Worm (Caenorhabditis elegans) whole organism, dauer: ENCODE data around the gene Y97E10AR.6.

ENCODE experiments used
- unc-62 ChIP-seq: sonication (generic microtip); optimal IDR thresholded peaks from 2 replicates; lab custom pipeline; 2017; ENCODE audit warnings: missing biosample characterization, missing genetic modification reagents, missing genetic modification characterization

Gene Y97E10AR.6

DNA sequence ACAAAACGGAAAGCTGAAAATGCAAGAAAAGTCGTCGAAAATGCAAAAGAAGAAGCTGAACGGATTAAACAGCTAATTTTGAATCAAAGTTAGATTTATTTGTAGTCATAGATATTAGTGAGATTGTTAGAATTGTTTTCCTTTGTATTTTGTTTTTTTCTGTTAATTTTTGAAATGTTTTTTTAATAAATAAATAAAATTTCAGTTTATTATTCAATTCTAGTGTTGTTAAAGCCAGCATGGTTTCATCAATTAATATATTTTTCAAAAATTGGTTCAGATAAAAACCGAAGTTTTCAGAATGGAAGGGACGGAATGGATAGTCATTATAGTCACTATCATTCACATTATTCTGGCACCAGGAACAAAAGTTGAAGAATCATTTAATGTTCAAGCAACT is 21.1 kb upstream of the Y97E10AR.6 start, which contains the start of gene algn-12:
Gene algn-12 (plus strand): TSS at position 301 of the 400 bp plus-strand sequence.
- TF ChIP-seq unc-62 (GFP tag; lab: Kevin White, UChicago): no peak

DNA sequence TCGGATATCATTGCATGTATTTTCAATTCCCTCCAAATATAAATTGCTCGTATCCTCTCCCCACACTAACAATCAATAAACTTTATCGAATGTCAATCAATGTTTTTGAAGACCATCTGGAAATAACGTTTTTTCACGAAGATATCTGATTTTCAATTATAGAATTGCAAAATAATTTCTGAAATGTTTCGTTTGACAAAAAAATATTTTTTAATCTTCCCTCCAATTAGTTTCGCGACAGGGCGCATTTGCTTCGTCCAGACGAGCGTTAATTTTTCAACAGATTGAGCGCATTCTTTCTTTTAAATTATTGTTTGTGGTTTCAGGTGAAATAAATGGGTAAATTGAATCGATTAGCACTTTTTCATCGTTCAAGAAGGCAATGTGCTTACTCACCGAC is 17.4 kb upstream of the Y97E10AR.6 start, which contains the start of gene vars-1:
Gene vars-1 (plus strand): TSS at position 291 of the 400 bp plus-strand sequence.
- TF ChIP-seq unc-62 (GFP tag; lab: Kevin White, UChicago): no peak

DNA sequence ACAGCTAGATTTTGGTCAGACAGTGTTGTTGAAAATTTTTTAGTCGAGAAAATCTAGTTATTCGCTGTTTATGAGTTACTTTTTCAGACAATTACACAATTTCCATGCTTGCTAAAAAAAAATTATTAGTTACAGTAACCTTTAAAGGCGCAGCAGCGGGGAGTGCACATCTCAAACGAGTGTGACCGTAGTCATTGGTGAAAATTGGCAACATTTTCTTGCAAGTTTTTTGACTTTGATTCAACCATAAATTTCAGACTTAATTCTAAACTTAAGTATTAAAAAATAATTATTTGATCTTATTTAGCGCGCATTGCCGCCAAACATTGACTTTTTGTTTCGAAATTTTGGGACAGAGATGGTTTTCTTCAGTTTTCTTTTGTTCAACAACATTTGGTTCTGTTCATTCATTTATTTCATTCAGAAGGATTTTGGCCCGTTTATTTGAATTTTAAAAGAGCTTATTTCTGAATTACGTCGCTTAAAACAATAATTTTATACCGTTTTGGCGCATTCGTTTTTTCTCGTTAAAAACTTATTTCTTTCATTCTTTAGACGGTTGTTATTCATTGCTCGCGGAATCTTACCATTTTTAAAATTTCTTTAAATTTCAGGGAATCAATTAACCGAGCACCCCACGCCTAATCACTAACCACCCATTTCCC is 15.2 kb upstream of the Y97E10AR.6 start, which contains the start of gene oma-2:
Gene oma-2 (plus strand): TSS at position 615 of the 665 bp plus-strand sequence.
- TF ChIP-seq unc-62 (GFP tag; lab: Kevin White, UChicago): no peak

DNA sequence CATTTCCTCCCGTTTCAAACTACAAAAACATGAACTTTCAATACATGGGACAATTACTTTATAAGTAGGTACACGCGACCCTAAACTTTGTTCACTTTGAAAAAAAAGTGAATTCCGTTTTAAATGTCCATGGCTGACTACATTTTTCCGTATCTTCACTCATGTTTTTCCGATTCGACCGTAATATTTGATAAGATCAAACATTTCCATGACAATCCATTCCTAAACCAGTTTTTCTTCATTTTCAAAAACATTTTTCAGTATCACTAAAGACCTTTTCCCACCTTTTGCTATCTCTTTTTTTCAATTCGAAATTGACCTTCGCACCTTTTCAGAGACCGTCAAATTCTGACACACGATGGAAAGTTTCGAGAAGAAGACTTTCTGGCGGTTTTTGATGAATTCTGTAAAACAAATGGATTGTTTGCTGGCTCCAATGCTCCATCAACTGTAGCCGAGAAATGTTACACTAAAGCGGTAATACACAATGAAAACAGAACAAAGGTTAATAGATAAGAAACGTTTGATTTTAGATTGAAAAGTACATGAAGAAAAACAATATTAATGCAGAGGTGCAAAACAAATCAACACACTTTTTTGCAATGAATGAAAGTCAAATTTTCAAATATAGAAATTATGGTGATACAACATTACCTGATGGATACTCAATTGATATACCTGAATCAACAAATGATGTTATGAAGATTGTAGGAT is 13.8 kb upstream of the Y97E10AR.6 start:
- TF ChIP-seq unc-62 (GFP tag; lab: Kevin White, UChicago): no peak

DNA sequence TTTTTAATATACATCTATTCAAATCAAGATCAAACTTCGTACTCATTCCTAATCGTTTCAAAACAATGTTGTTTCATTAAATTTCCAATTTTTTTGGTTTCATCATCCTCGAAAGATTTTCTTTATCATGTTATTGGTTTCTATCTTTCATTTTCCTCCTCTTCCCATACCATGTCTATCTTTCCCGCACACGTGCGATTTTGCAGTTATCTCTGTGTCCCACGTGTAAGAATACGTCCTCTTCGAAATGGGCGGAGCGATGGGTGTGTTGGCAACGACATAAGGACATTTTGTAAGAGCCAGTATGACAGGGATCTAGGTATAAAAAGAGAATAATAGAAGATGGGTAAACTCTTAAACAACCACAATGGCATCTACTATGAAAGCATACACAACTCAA is 12.6 kb upstream of the Y97E10AR.6 start, which contains the start of gene F43H9.4:
Gene F43H9.4 (plus strand): TSS at position 366 of the 400 bp plus-strand sequence.
- TF ChIP-seq unc-62 (GFP tag; lab: Kevin White, UChicago): no peak

DNA sequence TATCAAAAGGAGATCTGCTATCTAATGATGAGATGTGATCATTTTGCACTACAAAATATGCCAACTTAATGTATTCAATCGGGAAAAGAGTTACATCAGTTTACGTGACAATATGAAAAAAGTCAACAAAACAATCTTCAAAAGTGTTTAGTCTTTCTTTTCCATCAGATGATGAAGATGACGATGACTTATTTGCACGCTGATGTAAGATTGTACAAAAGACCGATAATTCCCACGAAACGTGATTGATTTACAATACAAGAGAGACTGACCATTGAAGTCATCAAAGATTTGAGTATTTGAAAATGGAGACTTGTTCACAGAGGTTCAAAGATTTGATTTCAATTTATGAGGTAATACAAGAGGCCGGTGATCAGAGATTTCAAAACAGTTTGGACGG is 11.5 kb upstream of the Y97E10AR.6 start:
- no peak for TF ChIP-seq unc-62 (GFP tag; lab: Kevin White, UChicago)

DNA sequence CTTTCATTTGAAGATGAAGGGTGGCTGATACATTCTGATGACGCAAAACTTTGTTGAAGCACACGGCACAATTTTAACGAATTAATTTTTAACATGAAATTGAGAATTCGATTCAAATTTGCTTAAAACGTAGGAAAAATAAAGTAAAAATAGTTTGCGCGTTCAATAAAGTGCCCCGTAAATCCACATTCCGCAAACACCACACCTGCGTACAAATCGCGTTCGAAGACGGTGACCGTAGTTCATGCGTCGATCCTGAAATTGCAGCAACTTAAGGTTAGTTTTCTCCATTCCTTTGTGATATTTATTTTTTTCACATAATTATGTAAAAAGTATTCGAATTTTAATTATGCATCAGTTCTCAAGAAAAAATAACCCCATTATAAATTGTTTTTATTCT is 11.0 kb upstream of the Y97E10AR.6 start, which contains the start of gene F43H9.3:
Gene F43H9.3 (minus strand): TSS at position 189 of the 400 bp plus-strand sequence.
- TF ChIP-seq unc-62 (GFP tag; lab: Kevin White, UChicago): no peak

DNA sequence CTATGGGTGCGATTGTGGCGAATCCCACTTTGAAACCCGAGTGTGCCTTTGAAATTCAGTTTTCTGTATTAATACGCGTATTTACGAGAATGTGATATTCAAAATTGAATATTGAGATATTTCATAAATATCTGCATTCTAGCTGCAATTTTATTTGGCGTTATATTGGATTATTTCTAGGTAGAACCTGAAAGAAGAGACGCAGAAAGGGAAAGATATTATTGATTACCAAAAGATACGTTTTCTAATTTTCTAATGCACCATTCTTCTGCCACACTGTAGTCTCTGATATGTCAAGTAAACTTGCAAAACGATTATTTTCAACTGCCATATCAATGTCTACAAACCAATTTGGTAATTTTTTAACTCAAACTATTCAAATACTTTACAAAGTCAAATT is 8.3 kb upstream of the Y97E10AR.6 start, which contains the start of gene ech-3:
Gene ech-3 (plus strand): TSS at position 178 of the 400 bp plus-strand sequence.
- TF ChIP-seq unc-62 (GFP tag; lab: Kevin White, UChicago): no peak

DNA sequence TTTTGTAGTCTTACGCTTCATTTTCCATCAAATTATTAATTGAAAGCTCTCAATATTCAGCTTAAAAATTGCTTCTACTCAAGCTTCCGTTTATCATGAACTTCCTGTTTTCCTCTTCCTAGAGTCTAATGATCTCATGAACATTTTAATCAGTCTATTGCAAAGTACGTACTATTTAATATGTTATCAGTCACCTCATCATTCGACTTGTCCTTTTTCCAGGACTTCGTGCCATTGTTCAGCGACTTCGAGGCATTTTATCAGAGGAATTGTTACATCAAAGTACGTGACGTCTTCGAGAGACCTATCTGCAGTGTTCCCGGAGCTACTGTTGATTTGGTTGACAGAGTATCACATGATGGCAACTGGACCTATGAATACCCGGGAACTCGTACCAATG is 6.0 kb upstream of the Y97E10AR.6 start:
- no peak for TF ChIP-seq unc-62 (GFP tag; lab: Kevin White, UChicago)

DNA sequence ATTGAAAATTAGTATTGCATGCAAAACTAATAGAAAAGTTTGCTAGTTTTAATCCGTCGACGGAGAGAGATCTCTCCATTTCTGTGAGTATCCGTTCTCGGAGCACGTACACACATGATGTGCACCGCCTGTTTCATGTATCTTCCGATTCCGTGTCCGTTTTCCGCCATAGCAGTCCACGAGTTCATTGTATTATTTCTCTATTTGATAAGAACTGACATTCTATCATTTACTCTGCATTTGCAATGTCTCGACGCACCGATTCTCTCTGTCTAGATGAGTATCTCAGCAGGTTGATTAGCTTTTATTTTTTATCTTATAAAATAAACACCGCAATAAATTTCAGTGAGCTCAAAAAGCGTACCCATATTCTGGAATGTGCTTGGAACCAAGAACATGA is 5.2 kb upstream of the Y97E10AR.6 start:
- no peak for TF ChIP-seq unc-62 (GFP tag; lab: Kevin White, UChicago)

DNA sequence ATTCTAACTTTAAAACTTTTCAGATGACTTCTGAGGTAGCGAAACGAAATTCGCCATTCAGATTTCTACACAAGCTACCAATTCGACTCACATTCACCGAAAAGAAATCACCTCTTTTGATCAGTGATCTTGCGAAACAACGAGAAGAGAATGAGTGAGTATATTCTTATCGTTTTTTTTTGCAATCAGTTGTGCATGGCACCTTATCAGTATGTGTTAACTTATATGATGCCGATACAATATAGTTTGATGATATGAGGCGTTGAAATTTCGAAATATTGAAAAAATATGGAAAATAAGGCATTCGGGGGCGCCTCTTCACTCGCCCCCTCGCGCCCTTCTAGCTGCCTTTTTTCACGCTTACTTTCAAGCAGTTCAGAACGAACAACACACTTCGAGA is 4.2 kb upstream of the Y97E10AR.6 start:
- no peak for TF ChIP-seq unc-62 (GFP tag; lab: Kevin White, UChicago)

DNA sequence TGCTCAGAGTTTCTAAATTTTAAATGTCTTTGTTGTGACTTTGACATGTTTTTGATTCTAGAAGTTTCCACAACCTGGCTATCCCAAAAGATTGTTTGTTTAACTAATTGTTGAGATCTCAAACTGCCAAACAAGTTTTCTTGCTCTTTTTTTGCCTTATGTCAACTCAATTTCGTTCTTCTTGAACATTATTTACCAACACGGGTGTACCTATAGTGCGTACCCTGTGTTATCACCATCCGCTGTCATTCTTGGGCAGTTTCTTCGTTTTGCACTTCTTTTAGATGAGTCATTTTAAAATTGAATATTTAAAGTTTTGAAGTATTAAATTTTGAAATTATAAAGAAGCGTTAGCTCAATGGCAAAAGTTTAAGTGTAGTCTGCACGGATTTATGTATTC is 3.2 kb upstream of the Y97E10AR.6 start, which contains the start of gene sptl-2:
Gene sptl-2 (plus strand): TSS at position 280 of the 400 bp plus-strand sequence.
- no peak for TF ChIP-seq unc-62 (GFP tag; lab: Kevin White, UChicago)

DNA sequence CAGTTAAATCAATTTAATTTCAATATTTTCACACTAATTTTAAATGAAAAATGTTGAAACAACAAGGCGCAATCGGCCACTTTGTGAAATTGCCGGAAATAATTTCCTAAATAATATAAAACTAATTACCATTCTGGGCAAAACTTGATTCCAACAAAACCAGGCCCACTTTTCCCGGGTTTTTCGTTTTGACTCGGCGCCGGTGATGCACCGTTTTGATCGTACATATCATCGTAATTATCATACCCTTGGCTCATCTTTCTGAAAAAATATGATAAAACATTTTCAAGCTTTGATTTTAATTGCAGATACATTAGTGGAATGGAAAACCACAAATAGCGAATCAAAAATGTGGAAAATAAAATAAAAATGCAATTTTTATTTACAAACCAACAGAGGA is 1.7 kb downstream of the Y97E10AR.6 start, which contains the start of gene rpb-9:
Gene rpb-9 (minus strand): TSS at position 314 of the 400 bp plus-strand sequence.
- TF ChIP-seq unc-62 (GFP tag; lab: Kevin White, UChicago): no peak

DNA sequence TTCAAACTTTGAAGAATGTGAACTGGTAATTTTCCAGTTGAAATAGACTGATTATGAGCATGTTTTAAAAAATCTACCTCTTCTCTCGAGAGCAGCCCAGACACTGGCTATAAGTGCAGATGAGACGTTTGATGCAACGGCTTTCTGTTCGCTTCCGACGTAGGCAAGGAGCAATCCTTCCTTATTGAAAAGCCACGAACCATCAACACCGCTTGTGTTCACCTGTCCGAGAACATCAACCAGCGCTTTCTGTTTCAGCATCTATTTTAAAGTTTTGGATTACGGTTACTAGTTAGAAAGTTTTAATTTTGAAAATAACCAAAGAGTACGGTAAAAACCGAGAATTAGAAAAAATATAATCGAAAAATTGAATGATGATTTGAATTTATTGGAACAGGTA is 2.9 kb downstream of the Y97E10AR.6 start, which contains the start of gene lmtr-2:
Gene lmtr-2 (minus strand): TSS at position 261 of the 400 bp plus-strand sequence.
- TF ChIP-seq unc-62 (GFP tag; lab: Kevin White, UChicago): no peak

DNA sequence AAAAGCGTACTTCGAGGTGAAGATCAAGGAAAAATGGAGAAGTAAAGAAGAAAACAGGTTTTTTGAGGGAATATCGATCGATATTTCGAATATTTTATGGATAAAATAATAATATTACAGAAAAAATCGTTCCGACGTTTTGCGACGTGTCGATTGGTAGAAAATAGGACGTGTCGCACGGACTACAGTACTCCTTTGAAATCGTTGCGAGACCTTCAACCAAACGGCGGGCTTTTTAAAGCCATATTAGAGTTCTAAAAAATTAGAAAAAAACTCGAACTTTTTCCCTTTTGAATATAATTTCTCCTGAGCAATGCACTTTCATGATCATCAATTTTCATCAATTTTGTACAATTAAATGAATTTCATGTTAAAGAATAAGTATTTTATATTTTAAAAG is 3.6 kb downstream of the Y97E10AR.6 start, which contains the start of gene Y97E10AR.4:
Gene Y97E10AR.4 (minus strand): TSS at position 131 of the 400 bp plus-strand sequence.
- no peak for TF ChIP-seq unc-62 (GFP tag; lab: Kevin White, UChicago)
